Worm (Caenorhabditis elegans) whole organism, L3 larva: ENCODE results near the gene Y46G5A.47.

ENCODE experiments used
- ceh-9 ChIP-seq: sonication (generic microtip); optimal IDR thresholded peaks from 2 replicates; lab custom pipeline; 2018; ENCODE audit warnings: missing biosample characterization, missing genetic modification characterization
- eor-1 ChIP-seq, 2 experiments: fragments of 150-350 bp; optimal IDR thresholded peaks; 2 replicates each; lab custom pipeline; 2014 to 2018; ENCODE audit warnings: missing biosample characterization in 2 of 2, missing genetic modification characterization in 2 of 2
- fos-1 ChIP-seq: fragments of 150-350 bp; optimal IDR thresholded peaks from 2 replicates; lab custom pipeline; 2014; ENCODE audit warnings: missing biosample characterization, missing genetic modification characterization
- nhr-12 ChIP-seq: fragments of 150-350 bp; optimal IDR thresholded peaks from 2 replicates; lab custom pipeline; 2014; ENCODE audit warnings: missing biosample characterization, missing genetic modification characterization

- TF ChIP-seq eor-1 (tag; optimal IDR thresholded peaks at IDR 0.05; lab: Kevin White, UChicago) (no peak), nhr-12 (no peak), ceh-9 (no peak), fos-1 (no peak)
These were observed 9.0 kb downstream of the Y46G5A.47 start, which contains the start of gene cpt-1 for ce11 chrII:12796040-12796502.
